Worm (Caenorhabditis elegans): ENCODE data around the gene gadr-2.

The gadr-2 gene

ce11 chrIV:9438753-9439152 is 46.2 kb downstream of the gadr-2 start (continued):
- TF ChIP-seq rec-8 (tag; optimal IDR thresholded peaks at IDR 0.05) (no peak), let-526 (GFP tag; IDR thresholded peaks at IDR 0.05) (0 out of 2 replicates have a peak, but pooled peaks have one; percentile 28), ets-4 (GFP tag; optimal IDR thresholded peaks at IDR 0.05) (no peak), Y56A3A.18 (GFP tag; IDR thresholded peaks at IDR 0.05) (peak; percentile 83), nhr-80 (tag; optimal IDR thresholded peaks at IDR 0.05) (peak; percentile 22), hsf-1 (GFP tag; IDR thresholded peaks at IDR 0.05) (peak; percentile 49; the same call in 1 of the 2 replicates), die-1 (tag; optimal IDR thresholded peaks at IDR 0.05) (peak; percentile 32), hmg-20 (GFP tag; IDR thresholded peaks at IDR 0.05) (peak; percentile 53; the same call in 1 of the 2 replicates), ztf-25 (GFP tag; IDR thresholded peaks at IDR 0.05) (no peak), hlh-26 (GFP tag; conservative IDR thresholded peaks at IDR 0.05) (no peak), athp-1 (tag; optimal IDR thresholded peaks at IDR 0.05) (peak; percentile 24), atf-7 (tag; optimal IDR thresholded peaks at IDR 0.05) (peak; percentile 23), chd-7 (tag; optimal IDR thresholded peaks at IDR 0.05) (peak; percentile 26), B0336.3 (GFP tag; IDR thresholded peaks at IDR 0.05) (peak; percentile 93), ekl-4 (GFP tag; IDR thresholded peaks at IDR 0.05) (peak; percentile 78; the same call in 1 of the 2 replicates), F52B5.7 (tag; optimal IDR thresholded peaks at IDR 0.05) (no peak), repo-1 (tag; optimal IDR thresholded peaks at IDR 0.05) (peak; percentile 92), attf-6 (GFP tag; IDR thresholded peaks at IDR 0.05) (peak; percentile 77), xnd-1 (tag; optimal IDR thresholded peaks at IDR 0.05) (no peak), hmg-1.2 (GFP tag; IDR thresholded peaks at IDR 0.05) (peak; percentile 30; the same call in 1 of the 2 replicates), let-607 (tag; optimal IDR thresholded peaks at IDR 0.05) (no peak), snpc-3.4 (tag; optimal IDR thresholded peaks at IDR 0.05) (peak; percentile 12), ztf-26 (tag; optimal IDR thresholded peaks at IDR 0.05) (peak; percentile 57), lin-26 (GFP tag; IDR thresholded peaks at IDR 0.05) (peak; percentile 76), ceh-58 (GFP tag; IDR thresholded peaks at IDR 0.05) (no peak)

DNA sequence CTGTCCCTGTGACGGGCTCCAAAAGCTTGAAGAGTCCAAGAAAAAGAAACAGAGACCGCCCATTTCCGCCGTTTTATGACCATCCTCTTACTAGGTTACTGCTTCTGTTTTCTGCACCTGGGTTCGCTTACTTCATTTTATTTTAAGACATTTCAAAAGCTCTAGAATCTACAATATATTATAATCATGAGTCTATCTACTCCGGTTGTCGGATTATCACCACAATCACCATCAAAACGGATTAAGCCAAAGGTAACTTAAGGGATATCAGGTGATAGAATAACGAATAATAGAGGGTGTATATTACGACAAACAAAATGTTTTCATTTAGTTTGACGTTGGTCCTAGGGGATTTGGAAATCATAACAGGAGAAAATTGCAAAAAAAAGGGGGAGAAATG is 52.6 kb downstream of the gadr-2 start:
- TF ChIP-seq pha-4 (tag; optimal IDR thresholded peaks at IDR 0.05) = no peak
- TF ChIP-seq F49E8.2 (tag; optimal IDR thresholded peaks at IDR 0.05; ENCODE audit: insufficient read depth) = no peak
- no peak for TF ChIP-seq hsf-1 (GFP tag; IDR thresholded peaks at IDR 0.05)
- no peak for TF ChIP-seq efl-1 (GFP tag; optimal IDR thresholded peaks at IDR 0.05)
- TF ChIP-seq B0336.3 (GFP tag; IDR thresholded peaks at IDR 0.05) = no peak
- no peak for TF ChIP-seq fkh-3 (tag; optimal IDR thresholded peaks at IDR 0.05)
- TF ChIP-seq bed-1 (GFP tag; IDR thresholded peaks at IDR 0.05) = no peak
- no peak for TF ChIP-seq F55B11.4 (tag; optimal IDR thresholded peaks at IDR 0.05; ENCODE audit: borderline replicate concordance, insufficient read depth)
- TF ChIP-seq ceh-91 (GFP tag; IDR thresholded peaks at IDR 0.05) = no peak
- no peak for TF ChIP-seq nhr-90 (tag; optimal IDR thresholded peaks at IDR 0.05)
- no peak for TF ChIP-seq F39B2.1 (GFP tag; IDR thresholded peaks at IDR 0.05)
- TF ChIP-seq K11D2.4 (GFP tag; IDR thresholded peaks at IDR 0.05) = no peak
- no peak for TF ChIP-seq somi-1 (GFP tag; optimal IDR thresholded peaks at IDR 0.05)
- TF ChIP-seq snpc-4 (GFP tag; optimal IDR thresholded peaks at IDR 0.05) = no peak
- no peak for TF ChIP-seq snpc-4 (tag; optimal IDR thresholded peaks at IDR 0.05)
- no peak for TF ChIP-seq C17E4.6 (GFP tag; IDR thresholded peaks at IDR 0.05)
- TF ChIP-seq nhr-179 (tag; optimal IDR thresholded peaks at IDR 0.05) = no peak
- no peak for TF ChIP-seq hmg-20 (GFP tag; IDR thresholded peaks at IDR 0.05)
- TF ChIP-seq rpc-1 (optimal IDR thresholded peaks at IDR 0.05) = no peak
- TF ChIP-seq rpc-1 (tag; optimal IDR thresholded peaks at IDR 0.05) = no peak
- TF ChIP-seq nfya-2 (GFP tag; IDR thresholded peaks at IDR 0.05) = no peak
- TF ChIP-seq tlf-1 (GFP tag; optimal IDR thresholded peaks at IDR 0.05) = no peak

Data from whole organism, young adult.